Fruit fly (Drosophila melanogaster): Measurements from ENCODE around the gene CG17361.
A peak's percentile ranks its signal among the peaks of the same experiment; 100 is the strongest.

CG17361 gene

DNA sequence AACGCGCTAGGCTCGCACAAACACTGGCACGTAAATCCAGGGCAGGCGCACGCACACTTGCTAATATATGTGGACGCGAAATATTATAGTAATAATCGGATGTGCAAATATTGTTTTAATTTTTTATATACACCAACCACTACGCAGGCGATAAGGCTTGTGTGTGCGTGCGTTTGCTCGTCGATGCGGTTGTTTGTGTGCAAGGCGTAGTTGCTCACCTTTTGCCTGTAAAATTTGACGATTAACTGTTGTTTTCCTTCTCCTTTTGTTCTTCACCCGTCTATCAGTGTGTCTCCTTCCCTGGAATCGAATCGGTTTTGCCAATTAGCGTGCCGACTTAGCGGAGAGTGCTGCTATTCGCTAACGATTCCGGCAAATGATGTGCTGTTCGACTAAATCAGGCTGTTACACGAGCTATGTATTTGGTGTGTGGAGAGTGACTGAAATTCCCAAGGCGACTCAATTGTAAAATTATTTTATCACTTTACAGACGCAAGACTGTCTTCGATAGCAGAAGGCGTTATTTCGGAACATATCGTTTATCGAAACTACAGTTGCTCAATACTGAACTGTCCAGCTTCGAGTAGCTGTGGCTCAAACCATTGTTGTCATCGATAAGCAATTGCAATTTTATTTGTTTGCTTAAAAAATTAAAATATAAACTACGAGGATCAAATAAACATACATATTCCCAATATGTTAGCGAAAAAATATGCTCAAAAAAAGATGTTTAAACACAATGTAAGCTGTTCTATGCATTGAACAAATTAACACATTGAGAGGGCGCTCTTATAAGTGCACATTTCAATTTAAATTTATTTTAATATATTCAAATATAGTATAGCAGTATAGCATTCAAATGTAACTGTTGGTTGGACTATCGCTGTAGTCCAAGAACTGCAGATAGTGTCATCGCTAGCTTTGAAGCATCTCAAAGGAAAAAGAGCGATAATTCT lies 34.5 kb downstream of the CG17361 start, which contains the start of the genes CG6650 and endos (continued):
- peak; percentile 47 for TF ChIP-seq CG15514 (GFP tag; optimal IDR thresholded peaks at IDR 0.05)
- no peak for TF ChIP-seq Bdp1 (GFP tag; optimal IDR thresholded peaks at IDR 0.05)
- TF ChIP-seq CG17385 (GFP tag; optimal IDR thresholded peaks at IDR 0.05) = peak; percentile 24
- TF ChIP-seq CG10431 (GFP tag; optimal IDR thresholded peaks at IDR 0.05) = peak; percentile 21
- TF ChIP-seq crc (GFP tag; optimal IDR thresholded peaks at IDR 0.05) = no peak
- TF ChIP-seq CG5180 (GFP tag; optimal IDR thresholded peaks at IDR 0.05) = no peak

DNA sequence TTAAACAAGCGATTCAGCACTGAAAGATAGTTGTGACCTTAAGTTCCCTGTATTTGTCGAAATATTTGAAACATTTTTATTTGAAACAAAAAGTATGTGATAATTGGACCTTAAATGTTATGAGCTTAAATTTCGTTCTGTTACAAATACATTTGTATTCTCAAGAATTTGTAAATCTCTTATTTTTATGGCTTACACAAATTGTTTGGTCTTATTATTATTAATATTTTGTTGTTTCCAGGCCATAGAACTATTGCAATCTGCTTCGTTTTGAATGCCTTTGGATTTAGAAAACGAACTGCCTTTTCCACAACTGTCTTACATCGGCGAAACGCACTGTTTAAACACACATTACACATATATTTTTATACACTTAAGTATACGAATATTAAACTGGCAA lies 37.5 kb downstream of the CG17361 start, which contains the start of gene CG6661:
TSS of gene CG6661 (plus strand) at position 301 of the 400 bp plus-strand sequence.
- no peak for TF ChIP-seq gcm2 (GFP tag; optimal IDR thresholded peaks at IDR 0.05)
- TF ChIP-seq CG31365 (tag; optimal IDR thresholded peaks at IDR 0.05) = no peak
- TF ChIP-seq CG5180 (GFP tag; optimal IDR thresholded peaks at IDR 0.05) = no peak
- TF ChIP-seq CG4404 (GFP tag; IDR thresholded peaks at IDR 0.05) = no peak
- TF ChIP-seq Oli (tag; optimal IDR thresholded peaks at IDR 0.05) = no peak

DNA sequence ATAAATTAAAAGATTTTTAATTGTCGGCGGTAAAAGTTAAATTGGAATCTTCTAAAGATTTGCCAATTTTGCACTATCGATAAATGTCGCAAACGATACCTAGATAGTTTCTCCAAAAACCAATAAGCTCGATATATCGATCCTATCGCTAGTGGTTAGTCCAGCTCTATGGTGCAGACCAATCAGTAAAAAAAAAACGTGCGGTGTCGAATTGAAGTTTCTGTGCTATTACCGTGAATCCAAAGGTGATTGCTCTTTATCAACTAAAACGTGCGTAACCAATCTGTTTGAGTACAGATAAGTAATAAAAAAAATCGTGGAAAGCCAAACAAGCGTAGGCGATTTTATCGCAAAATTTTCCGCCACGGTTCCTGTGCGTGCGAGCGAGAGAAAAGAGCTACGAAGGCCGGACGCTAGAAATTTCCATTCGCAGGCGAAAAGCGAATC lies 39.9 kb downstream of the CG17361 start, which contains the start of gene Hsp110:
TSS of gene Hsp110 (plus strand) at position 153 of the 447 bp plus-strand sequence.
- TF ChIP-seq ATbp (GFP tag; optimal IDR thresholded peaks at IDR 0.05) (no peak), Rfx (GFP tag; IDR thresholded peaks at IDR 0.05) (peak; percentile 55), onecut (GFP tag; IDR thresholded peaks at IDR 0.05) (peak; percentile 66), so (GFP tag; IDR thresholded peaks at IDR 0.05) (no peak), Fer3 (tag; optimal IDR thresholded peaks at IDR 0.05) (peak; percentile 10), CG3065 (GFP tag; optimal IDR thresholded peaks at IDR 0.05) (no peak), CrebB (tag; optimal IDR thresholded peaks at IDR 0.05) (peak; percentile 23), ewg (GFP tag; optimal IDR thresholded peaks at IDR 0.05) (no peak), dmrt99B (tag; optimal IDR thresholded peaks at IDR 0.05) (no peak), CG17359 (tag; optimal IDR thresholded peaks at IDR 0.05) (peak; percentile 37), mld (GFP tag; IDR thresholded peaks at IDR 0.05; ENCODE audit: partially characterized antibody) (peak; percentile 99), sqz (GFP tag; optimal IDR thresholded peaks at IDR 0.05) (peak; percentile 98), CG6683 (GFP tag; optimal IDR thresholded peaks at IDR 0.05) (no peak), p53 (GFP tag; optimal IDR thresholded peaks at IDR 0.05) (no peak), YL-1 (GFP tag; optimal IDR thresholded peaks at IDR 0.05) (peak; percentile 58), bsh (GFP tag; optimal IDR thresholded peaks at IDR 0.05) (peak in 1 of 2 experiments; percentile 4), NFAT (GFP tag; IDR thresholded peaks at IDR 0.05) (peak; percentile 81), CG2712 (tag; optimal IDR thresholded peaks at IDR 0.05) (peak; percentile 42), dan (GFP tag; IDR thresholded peaks at IDR 0.05) (no peak), zen2 (GFP tag; IDR thresholded peaks at IDR 0.05; ENCODE audit: partially characterized antibody) (peak; percentile 99), NC2β (GFP tag; optimal IDR thresholded peaks at IDR 0.05) (peak; percentile 7), gfzf (GFP tag; optimal IDR thresholded peaks at IDR 0.05) (peak; percentile 27), CG9215 (GFP tag; IDR thresholded peaks at IDR 0.05) (no peak), BtbVII (GFP tag; optimal IDR thresholded peaks at IDR 0.05) (peak; percentile 22), CG12299 (tag; optimal IDR thresholded peaks at IDR 0.05) (peak; percentile 37), Elba2 (GFP tag; optimal IDR thresholded peaks at IDR 0.05) (peak; percentile 81), HmgD (GFP tag; optimal IDR thresholded peaks at IDR 0.05) (no peak), Hand (GFP tag; optimal IDR thresholded peaks at IDR 0.05) (peak; percentile 16), Oaz (GFP tag; IDR thresholded peaks at IDR 0.05) (no peak), CG4617 (GFP tag; optimal IDR thresholded peaks at IDR 0.05; ENCODE audit: borderline replicate concordance) (peak; percentile 71), Dip3 (GFP tag; optimal IDR thresholded peaks at IDR 0.05) (peak; percentile 99), CG17186 (GFP tag; optimal IDR thresholded peaks at IDR 0.05) (peak; percentile 57), stwl (tag; optimal IDR thresholded peaks at IDR 0.05) (peak; percentile 46), CG1603 (tag; optimal IDR thresholded peaks at IDR 0.05) (peak; percentile 67)
